Worm (Caenorhabditis elegans) whole organism, L3 larva: ENCODE data around the gene srt-56.

Source experiments
- ceh-9 ChIP-seq: sonication (generic microtip); optimal IDR thresholded peaks from 2 replicates; lab custom pipeline; 2018; ENCODE audit warnings: missing biosample characterization, missing genetic modification characterization
- fkh-10 ChIP-seq: sonication (generic microtip); optimal IDR thresholded peaks from 2 replicates; lab custom pipeline; 2017; ENCODE audit warnings: missing biosample characterization, missing genetic modification reagents, missing genetic modification characterization
- unc-62 ChIP-seq: fragments of 150-350 bp; sonication (generic microtip); optimal IDR thresholded peaks from 4 replicates; lab custom pipeline; 2014; ENCODE audit warnings: missing biosample characterization, missing genetic modification reagents, missing genetic modification characterization

DNA sequence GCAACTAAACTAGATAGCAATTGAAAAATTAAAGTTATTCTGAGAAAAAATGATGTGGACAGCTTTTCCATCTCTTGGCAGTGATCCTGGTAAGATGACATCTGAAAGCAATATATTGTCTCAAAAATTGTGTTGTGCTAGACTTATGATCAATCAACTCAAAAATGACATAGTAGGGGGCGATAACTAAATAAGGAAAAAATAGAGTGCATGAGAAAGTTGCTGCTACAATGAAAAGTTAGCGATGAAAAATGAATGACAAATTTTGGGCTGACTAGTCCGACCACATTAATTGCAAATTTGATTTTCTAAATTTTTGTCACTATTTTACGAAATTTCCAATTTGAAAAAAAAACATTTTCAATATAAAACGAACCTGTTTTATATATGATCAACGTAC, 19.5 kb upstream of the srt-56 start, which contains the start of gene srab-9:
- no peak for TF ChIP-seq unc-62 (GFP tag; lab: Kevin White, UChicago)
- no peak for TF ChIP-seq ceh-9 (tag; lab: Kevin White, UChicago)
- TF ChIP-seq fkh-10 (GFP tag; lab: Kevin White, UChicago), result no peak
